Worm (Caenorhabditis elegans) whole organism, young adult: Measurements from ENCODE around the gene C06B3.7.

Experiments
- akir-1 ChIP-seq: fragments of 200-800 bp; sonication (Bioruptor generic); optimal IDR thresholded peaks from 2 replicates; lab custom pipeline; 2018; ENCODE audit warnings: mild to moderate bottlenecking, missing genetic modification characterization, moderate library complexity, missing compliant biosample characterization
- aptf-2 ChIP-seq: fragments of 200-800 bp; sonication (Bioruptor generic); conservative IDR thresholded peaks from 2 replicates; pipeline ENCODE4 v1.3.6; 2022; ENCODE audit warnings: missing genetic modification reagents, missing genetic modification characterization, missing compliant biosample characterization
- dox-1 ChIP-seq: fragments of 200-800 bp; sonication (Bioruptor generic); IDR thresholded peaks from 2 replicates; pipeline ENCODE4 v1.3.6; 2022; ENCODE audit warnings: missing genetic modification reagents, missing genetic modification characterization, missing compliant biosample characterization
- lin-35 ChIP-seq, 3 experiments: fragments of 150-350 bp in 2 of 3; sonication (generic microtip) in 1 of 3; optimal IDR thresholded peaks; 2 replicates each; lab custom pipeline; 2014 to 2018; ENCODE audit warnings: missing biosample characterization in 3 of 3, missing genetic modification characterization in 3 of 3, missing genetic modification reagents in 3 of 3
- nfya-1 ChIP-seq: sonication (generic microtip); optimal IDR thresholded peaks from 2 replicates; lab custom pipeline; 2017; ENCODE audit warnings: antibody characterized with exemption, missing compliant biosample characterization, missing genetic modification characterization, borderline replicate concordance; ENCODE audit not compliant: insufficient read depth
- nhr-27 ChIP-seq: fragments of 200-800 bp; sonication (Bioruptor generic); optimal IDR thresholded peaks from 2 replicates; lab custom pipeline; 2018; ENCODE audit warnings: mild to moderate bottlenecking, missing genetic modification characterization, moderate library complexity, missing compliant biosample characterization
- sdz-38 ChIP-seq: sonication (generic microtip); optimal IDR thresholded peaks from 2 replicates; lab custom pipeline; 2016; ENCODE audit warnings: missing genotype, missing genetic modification characterization, missing compliant biosample characterization
- unc-130 ChIP-seq: sonication (generic microtip); optimal IDR thresholded peaks from 2 replicates; lab custom pipeline; 2016; ENCODE audit warnings: missing genetic modification reagents, missing genetic modification characterization, missing compliant biosample characterization
- unc-62 ChIP-seq: fragments of 150-350 bp; optimal IDR thresholded peaks from 2 replicates; lab custom pipeline; 2014; ENCODE audit warnings: missing biosample characterization, missing genetic modification reagents, missing genetic modification characterization

DNA sequence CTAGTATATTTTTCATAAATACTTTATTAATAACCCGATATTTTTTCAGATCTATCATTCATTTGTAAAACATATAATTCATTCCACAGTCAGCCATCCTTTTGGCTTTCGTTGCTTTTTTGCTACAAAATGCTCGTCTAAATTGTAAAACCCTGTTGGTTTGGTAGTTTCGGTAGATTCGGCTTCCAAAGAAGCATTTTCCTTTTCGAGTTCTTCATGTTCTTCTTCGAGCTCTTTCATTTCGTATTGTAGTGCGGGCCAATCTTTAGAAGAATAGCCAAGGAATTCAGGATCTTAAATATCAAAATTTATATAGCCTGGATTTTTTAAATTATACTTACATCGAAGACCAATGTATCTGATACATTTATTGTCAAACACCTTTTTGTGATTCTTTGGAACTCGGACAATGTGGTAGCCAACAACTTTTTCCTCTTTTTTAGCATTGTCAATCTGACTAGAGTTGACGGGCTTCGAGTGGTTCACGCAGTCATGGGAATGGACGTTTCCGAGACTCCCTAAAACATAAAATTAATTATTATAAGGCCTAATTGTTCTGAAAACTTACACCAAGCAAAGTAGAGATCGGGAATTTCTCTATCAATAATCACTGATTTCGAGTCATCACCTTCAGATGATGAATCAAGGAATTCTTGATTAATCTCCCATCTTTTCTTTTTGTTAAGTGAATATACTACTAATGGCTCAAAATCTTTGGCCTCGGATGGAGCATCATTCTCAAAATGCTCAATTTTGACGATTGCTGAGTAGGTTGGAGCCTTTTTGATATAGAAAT lies 1.2 kb upstream of the C06B3.7 start:
- no peak for TF ChIP-seq sdz-38 (tag; lab: Kevin White, UChicago)
- 0 out of 2 replicates have a peak, but pooled peaks have one; percentile 5 for TF ChIP-seq aptf-2 (GFP tag; lab: Robert Waterston, UW)
- no peak for TF ChIP-seq nfya-1
- TF ChIP-seq dox-1 (GFP tag; lab: Robert Waterston, UW), result peak; percentile 57
- peak in 1 of 3 experiments; percentile 39 for TF ChIP-seq lin-35 (GFP tag; optimal IDR thresholded peaks at IDR 0.05; lab: Kevin White, UChicago)
- no peak for TF ChIP-seq unc-62 (GFP tag; lab: Kevin White, UChicago)
- TF ChIP-seq akir-1 (GFP tag; lab: Kevin White, UChicago), result no peak
- no peak for TF ChIP-seq nhr-27 (tag; lab: Kevin White, UChicago)
- no peak for TF ChIP-seq unc-130 (GFP tag; lab: Kevin White, UChicago)
